Fruit fly (Drosophila melanogaster): Measurements from ENCODE around the gene Orc5.

The Orc5 gene

DNA sequence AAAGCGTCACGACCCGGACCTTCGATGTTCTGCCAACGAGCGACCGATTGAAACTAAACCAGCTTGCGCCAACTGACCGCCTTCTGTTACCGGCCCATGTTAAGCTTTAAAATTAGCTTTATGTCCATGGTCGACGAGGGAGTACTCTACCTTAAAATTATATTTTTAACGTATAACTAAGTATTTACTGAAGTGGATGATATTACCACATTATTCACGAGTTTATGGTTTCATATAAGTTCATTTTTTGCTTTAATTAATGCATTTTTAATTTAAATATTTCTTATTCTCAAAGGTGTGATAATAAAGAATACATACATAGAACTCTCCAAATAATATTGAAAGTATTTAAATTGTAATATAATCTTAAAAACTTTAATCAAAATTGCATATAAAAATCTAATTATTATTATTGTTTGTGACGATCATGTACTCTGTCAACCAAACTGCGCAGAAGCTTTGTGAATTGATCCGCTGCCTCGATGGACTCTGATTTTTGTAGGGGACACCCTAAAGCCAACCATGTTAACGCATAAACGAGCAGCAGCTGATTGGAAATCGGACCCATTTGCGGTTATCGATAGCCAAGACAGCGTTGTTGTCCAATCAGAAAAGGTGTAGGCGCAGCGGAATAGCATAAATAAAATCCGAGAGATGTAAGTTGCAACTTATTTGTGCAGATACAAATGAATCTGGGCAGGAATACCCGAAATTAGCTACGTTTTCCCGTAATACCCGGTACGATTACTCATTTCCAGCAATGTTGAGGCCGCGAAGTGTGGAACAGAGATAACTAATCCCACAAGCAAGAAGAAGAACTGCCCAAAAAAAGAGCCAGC, 49.3 kb upstream of the Orc5 start, which contains the start of the genes CG9008 and p38b (continued):
- TF ChIP-seq prd (optimal IDR thresholded peaks at IDR 0.05): no peak
- TF ChIP-seq prd (GFP tag; IDR thresholded peaks at IDR 0.05): peak; percentile 73
- TF ChIP-seq wor (GFP tag; IDR thresholded peaks at IDR 0.05): peak; percentile 15; the same call in 1 of the 2 replicates
- no peak for TF ChIP-seq cad (GFP tag; optimal IDR thresholded peaks at IDR 0.05)
- TF ChIP-seq chm (GFP tag; IDR thresholded peaks at IDR 0.05): no peak
- peak; percentile 94 for TF ChIP-seq gem (tag; optimal IDR thresholded peaks at IDR 0.05)
- TF ChIP-seq br (optimal IDR thresholded peaks at IDR 0.05): no peak
- TF ChIP-seq Bteb2 (GFP tag; optimal IDR thresholded peaks at IDR 0.05): no peak
- peak; percentile 75 for TF ChIP-seq Xbp1 (GFP tag; optimal IDR thresholded peaks at IDR 0.05)
- no peak; the same call in 2 of the 3 replicates for TF ChIP-seq ase (GFP tag; IDR thresholded peaks at IDR 0.05)
- TF ChIP-seq CG11247 (GFP tag; IDR thresholded peaks at IDR 0.05): peak; percentile 30; the same call in 1 of the 2 replicates
- peak; percentile 97 for TF ChIP-seq CG17361 (GFP tag; IDR thresholded peaks at IDR 0.05)
- no peak for TF ChIP-seq gt (GFP tag; IDR thresholded peaks at IDR 0.05)
- TF ChIP-seq run (tag; optimal IDR thresholded peaks at IDR 0.05): peak; percentile 58
- no peak for TF ChIP-seq bigmax (GFP tag; optimal IDR thresholded peaks at IDR 0.05)
- no peak for TF ChIP-seq CG12744 (GFP tag; optimal IDR thresholded peaks at IDR 0.05)
- no peak for TF ChIP-seq Neu2 (GFP tag; optimal IDR thresholded peaks at IDR 0.05; ENCODE audit: borderline replicate concordance)
- TF ChIP-seq tup (GFP tag; optimal IDR thresholded peaks at IDR 0.05): peak; percentile 33
- no peak for TF ChIP-seq hbn (GFP tag; IDR thresholded peaks at IDR 0.05; ENCODE audit: partially characterized antibody)
- no peak for TF ChIP-seq peb (GFP tag; IDR thresholded peaks at IDR 0.05)
- no peak for TF ChIP-seq Dip2 (GFP tag; IDR thresholded peaks at IDR 0.05)
- peak; percentile 66 for TF ChIP-seq slou (GFP tag; optimal IDR thresholded peaks at IDR 0.05)
- peak; percentile 2 for TF ChIP-seq CG13123 (GFP tag; optimal IDR thresholded peaks at IDR 0.05)
- no peak for TF ChIP-seq mld (GFP tag; IDR thresholded peaks at IDR 0.05; ENCODE audit: partially characterized antibody)
- no peak for TF ChIP-seq CG14965 (GFP tag; optimal IDR thresholded peaks at IDR 0.05; ENCODE audit: borderline replicate concordance)
- TF ChIP-seq CG10267 (tag; optimal IDR thresholded peaks at IDR 0.05): peak; percentile 82
- no peak for TF ChIP-seq btn (GFP tag; optimal IDR thresholded peaks at IDR 0.05)
- peak; percentile 90 for TF ChIP-seq Vsx1 (GFP tag; optimal IDR thresholded peaks at IDR 0.05)
- no peak for TF ChIP-seq sima (GFP tag; optimal IDR thresholded peaks at IDR 0.05)
- no peak for TF ChIP-seq repo (GFP tag; optimal IDR thresholded peaks at IDR 0.05)
- TF ChIP-seq Lpt (GFP tag; optimal IDR thresholded peaks at IDR 0.05): no peak
- TF ChIP-seq kah (GFP tag; optimal IDR thresholded peaks at IDR 0.05): peak; percentile 59
- TF ChIP-seq CG9215 (GFP tag; IDR thresholded peaks at IDR 0.05): peak; percentile 56
- peak; percentile 46 for TF ChIP-seq bab2 (GFP tag; optimal IDR thresholded peaks at IDR 0.05)
- TF ChIP-seq CG7357 (GFP tag; IDR thresholded peaks at IDR 0.05): peak; percentile 39; the same call in 1 of the 3 replicates
- peak; percentile 44; the same call in 1 of the 3 replicates for TF ChIP-seq croc (GFP tag; conservative IDR thresholded peaks at IDR 0.05)
- peak; percentile 95 for TF ChIP-seq CoRest (tag; optimal IDR thresholded peaks at IDR 0.05)
- peak; percentile 41 for TF ChIP-seq zfh2 (GFP tag; optimal IDR thresholded peaks at IDR 0.05)
- TF ChIP-seq nau (GFP tag; optimal IDR thresholded peaks at IDR 0.05): no peak
- TF ChIP-seq sc (optimal IDR thresholded peaks at IDR 0.05): no peak
- peak; percentile 65 for TF ChIP-seq sc (GFP tag; optimal IDR thresholded peaks at IDR 0.05)
- TF ChIP-seq ato (GFP tag; IDR thresholded peaks at IDR 0.05; ENCODE audit: partially characterized antibody): 0 out of 2 replicates have a peak, but pooled peaks have one; percentile 40
- TF ChIP-seq gro (GFP tag; optimal IDR thresholded peaks at IDR 0.05): no peak
- TF ChIP-seq usp (GFP tag; optimal IDR thresholded peaks at IDR 0.05): no peak
- TF ChIP-seq cwo (GFP tag; optimal IDR thresholded peaks at IDR 0.05): peak; percentile 80
- peak; percentile 99 for TF ChIP-seq her (GFP tag; optimal IDR thresholded peaks at IDR 0.05)
- TF ChIP-seq NC2α (GFP tag; optimal IDR thresholded peaks at IDR 0.05): no peak
- peak; percentile 53 for TF ChIP-seq trem (tag; optimal IDR thresholded peaks at IDR 0.05)
- peak; percentile 72 for TF ChIP-seq lmd (GFP tag; IDR thresholded peaks at IDR 0.05)
- peak; percentile 90 for TF ChIP-seq CG17385 (GFP tag; optimal IDR thresholded peaks at IDR 0.05)

Data from whole organism, embryonic.